3 worm cellular contexts compared by ENCODE assay signal in genomic region chrIII:9228190-9228589, ce11.
A peak's percentile ranks its signal among the peaks of the same experiment; 100 is the strongest.
TF ChIP-seq lines count a peak whose summit lies in the region.

No protein-coding gene starts in this region.

TF ChIP-seq in whole organism, L1 larva, 84 proteins besides CTCF, POLR2A, EP300 and RAD21 (continued from another document and continues in another):
- TF ChIP-seq nhr-76 (tag; optimal IDR thresholded peaks at IDR 0.05; lab: Kevin White, UChicago), result no peak
- TF ChIP-seq hpl-2 (GFP tag; optimal IDR thresholded peaks at IDR 0.05; lab: Kevin White, UChicago), result no peak
- TF ChIP-seq nhr-11 (tag; optimal IDR thresholded peaks at IDR 0.05; lab: Kevin White, UChicago), result no peak
- no peak for TF ChIP-seq elt-2 (tag; optimal IDR thresholded peaks at IDR 0.05; lab: Kevin White, UChicago)
- TF ChIP-seq Y116A8C.19 (tag; optimal IDR thresholded peaks at IDR 0.05; lab: Kevin White, UChicago; ENCODE audit: borderline replicate concordance), result no peak
- no peak for TF ChIP-seq efl-3 (GFP tag; optimal IDR thresholded peaks at IDR 0.05; lab: Kevin White, UChicago)
- TF ChIP-seq pqm-1 (tag; optimal IDR thresholded peaks at IDR 0.05; lab: Kevin White, UChicago), result no peak
- no peak for TF ChIP-seq unc-62 (GFP tag; optimal IDR thresholded peaks at IDR 0.05; lab: Kevin White, UChicago)
- TF ChIP-seq ets-5 (GFP tag; IDR thresholded peaks at IDR 0.05; lab: Robert Waterston, UW), result no peak
- no peak for TF ChIP-seq ztf-11 (tag; optimal IDR thresholded peaks at IDR 0.05; lab: Kevin White, UChicago)
- TF ChIP-seq fkh-8 (tag; optimal IDR thresholded peaks at IDR 0.05; lab: Kevin White, UChicago), result peak; percentile 28
- TF ChIP-seq lin-14 (GFP tag; optimal IDR thresholded peaks at IDR 0.05; lab: Kevin White, UChicago), result peak; percentile 61
- TF ChIP-seq pag-3 (tag; optimal IDR thresholded peaks at IDR 0.05; lab: Kevin White, UChicago; ENCODE audit: borderline replicate concordance, insufficient read depth), result no peak
- peak; percentile 26 for TF ChIP-seq unc-86 (tag; optimal IDR thresholded peaks at IDR 0.05; lab: Kevin White, UChicago)
- no peak for TF ChIP-seq fkh-10 (GFP tag; optimal IDR thresholded peaks at IDR 0.05; lab: Kevin White, UChicago)
- peak; percentile 10 for TF ChIP-seq skn-1 (tag; optimal IDR thresholded peaks at IDR 0.05; lab: Kevin White, UChicago)
- no peak for TF ChIP-seq zag-1 (tag; optimal IDR thresholded peaks at IDR 0.05; lab: Kevin White, UChicago)
- peak; percentile 58 for TF ChIP-seq lin-15B (tag; optimal IDR thresholded peaks at IDR 0.05; lab: Kevin White, UChicago)
- TF ChIP-seq unc-130 (tag; optimal IDR thresholded peaks at IDR 0.05; lab: Kevin White, UChicago), result no peak
- no peak for TF ChIP-seq zip-4 (GFP tag; optimal IDR thresholded peaks at IDR 0.05; lab: Kevin White, UChicago)
- TF ChIP-seq vab-15 (tag; optimal IDR thresholded peaks at IDR 0.05; lab: Kevin White, UChicago), result no peak
- peak; percentile 85 to 99 for TF ChIP-seq efl-1 (optimal IDR thresholded peaks at IDR 0.05; lab: Kevin White, UChicago)
- TF ChIP-seq efl-1 (GFP tag; optimal IDR thresholded peaks at IDR 0.05 in 1 of 2; lab: Kevin White, UChicago), result peak; percentile 86 to 98
- TF ChIP-seq alr-1 (tag; optimal IDR thresholded peaks at IDR 0.05; lab: Kevin White, UChicago; ENCODE audit: borderline replicate concordance), result no peak
- TF ChIP-seq tbx-2 (tag; optimal IDR thresholded peaks at IDR 0.05; lab: Kevin White, UChicago), result peak; percentile 11
- TF ChIP-seq nhr-84 (tag; optimal IDR thresholded peaks at IDR 0.05; lab: Kevin White, UChicago), result no peak
- TF ChIP-seq sptf-1 (tag; optimal IDR thresholded peaks at IDR 0.05; lab: Kevin White, UChicago), result no peak
- TF ChIP-seq mdl-1 (tag; optimal IDR thresholded peaks at IDR 0.05; lab: Kevin White, UChicago), result no peak
- TF ChIP-seq grh-1 (GFP tag; IDR thresholded peaks at IDR 0.05; lab: Robert Waterston, UW), result no peak
- TF ChIP-seq mef-2 (tag; optimal IDR thresholded peaks at IDR 0.05; lab: Kevin White, UChicago), result no peak
- no peak for TF ChIP-seq ama-1 (optimal IDR thresholded peaks at IDR 0.05; lab: Kevin White, UChicago)
- TF ChIP-seq C16A3.4 (tag; optimal IDR thresholded peaks at IDR 0.05; lab: Kevin White, UChicago), result peak; percentile 69
- no peak for TF ChIP-seq egl-13 (tag; optimal IDR thresholded peaks at IDR 0.05; lab: Kevin White, UChicago)
- TF ChIP-seq nhr-237 (tag; optimal IDR thresholded peaks at IDR 0.05; lab: Kevin White, UChicago), result no peak
- TF ChIP-seq rnt-1 (tag; optimal IDR thresholded peaks at IDR 0.05; lab: Kevin White, UChicago), result peak; percentile 27
- no peak for TF ChIP-seq irx-1 (tag; optimal IDR thresholded peaks at IDR 0.05; lab: Kevin White, UChicago)
- peak; percentile 57 for TF ChIP-seq nhr-47 (tag; optimal IDR thresholded peaks at IDR 0.05; lab: Kevin White, UChicago)
- no peak for TF ChIP-seq ztf-4 (tag; optimal IDR thresholded peaks at IDR 0.05; lab: Kevin White, UChicago)
- peak; percentile 22; the same call in 1 of the 2 replicates for TF ChIP-seq nhr-19 (GFP tag; conservative IDR thresholded peaks at IDR 0.05; lab: Robert Waterston, UW)
- TF ChIP-seq nhr-90 (tag; optimal IDR thresholded peaks at IDR 0.05; lab: Kevin White, UChicago; ENCODE audit: poor library complexity), result no peak
- TF ChIP-seq xbp-1 (tag; optimal IDR thresholded peaks at IDR 0.05; lab: Kevin White, UChicago), result peak; percentile 35
- TF ChIP-seq tlp-1 (tag; optimal IDR thresholded peaks at IDR 0.05; lab: Kevin White, UChicago), result no peak
- no peak for TF ChIP-seq jun-1 (tag; optimal IDR thresholded peaks at IDR 0.05; lab: Kevin White, UChicago)
- TF ChIP-seq dpl-1 (GFP tag; optimal IDR thresholded peaks at IDR 0.05; lab: Kevin White, UChicago), result peak; percentile 90 to 94 (median 92)
- no peak for TF ChIP-seq ceh-88 (GFP tag; IDR thresholded peaks at IDR 0.05; lab: Robert Waterston, UW)

TF ChIP-seq in whole organism, L3 larva, 47 proteins besides CTCF, POLR2A, EP300 and RAD21 (continued from another document):
- no peak for TF ChIP-seq jun-1 (tag; optimal IDR thresholded peaks at IDR 0.05; lab: Kevin White, UChicago)
- peak; percentile 85 for TF ChIP-seq pha-4 (tag; optimal IDR thresholded peaks at IDR 0.05; lab: Kevin White, UChicago)
- peak; percentile 67 for TF ChIP-seq lin-15B (tag; optimal IDR thresholded peaks at IDR 0.05; lab: Kevin White, UChicago)
- TF ChIP-seq ceh-16 (tag; optimal IDR thresholded peaks at IDR 0.05; lab: Kevin White, UChicago), result no peak
- no peak for TF ChIP-seq ztf-11 (tag; optimal IDR thresholded peaks at IDR 0.05; lab: Kevin White, UChicago)
- no peak for TF ChIP-seq mdl-1 (tag; optimal IDR thresholded peaks at IDR 0.05; lab: Kevin White, UChicago)
- TF ChIP-seq egl-27 (tag; optimal IDR thresholded peaks at IDR 0.05; lab: Kevin White, UChicago), result no peak
- TF ChIP-seq skn-1 (tag; optimal IDR thresholded peaks at IDR 0.05; lab: Kevin White, UChicago), result no peak
- no peak for TF ChIP-seq tbx-2 (tag; optimal IDR thresholded peaks at IDR 0.05; lab: Kevin White, UChicago)
- no peak for TF ChIP-seq nhr-12 (tag; optimal IDR thresholded peaks at IDR 0.05; lab: Kevin White, UChicago)
- no peak for TF ChIP-seq nhr-23 (tag; optimal IDR thresholded peaks at IDR 0.05; lab: Kevin White, UChicago)
- TF ChIP-seq ztf-4 (tag; optimal IDR thresholded peaks at IDR 0.05; lab: Kevin White, UChicago), result no peak
- no peak for TF ChIP-seq aly-2 (tag; optimal IDR thresholded peaks at IDR 0.05; lab: Kevin White, UChicago)
- TF ChIP-seq zag-1 (tag; optimal IDR thresholded peaks at IDR 0.05; lab: Kevin White, UChicago), result no peak
- TF ChIP-seq unc-62 (GFP tag; optimal IDR thresholded peaks at IDR 0.05; lab: Kevin White, UChicago), result no peak
- no peak for TF ChIP-seq elt-1 (tag; optimal IDR thresholded peaks at IDR 0.05; lab: Kevin White, UChicago)
- no peak for TF ChIP-seq nhr-11 (tag; optimal IDR thresholded peaks at IDR 0.05; lab: Kevin White, UChicago)
- no peak for TF ChIP-seq nhr-67 (tag; optimal IDR thresholded peaks at IDR 0.05; lab: Kevin White, UChicago)
- TF ChIP-seq elt-3 (tag; optimal IDR thresholded peaks at IDR 0.05; lab: Kevin White, UChicago), result no peak
- no peak for TF ChIP-seq sea-2 (GFP tag; optimal IDR thresholded peaks at IDR 0.05; lab: Kevin White, UChicago)
- TF ChIP-seq ceh-28 (tag; optimal IDR thresholded peaks at IDR 0.05; lab: Kevin White, UChicago), result no peak
- TF ChIP-seq fkh-10 (GFP tag; optimal IDR thresholded peaks at IDR 0.05; lab: Kevin White, UChicago), result no peak
- TF ChIP-seq eor-1 (tag; optimal IDR thresholded peaks at IDR 0.05; lab: Kevin White, UChicago), result no peak
- no peak for TF ChIP-seq egl-5 (tag; optimal IDR thresholded peaks at IDR 0.05; lab: Kevin White, UChicago)
- peak; percentile 48 for TF ChIP-seq nhr-25 (tag; optimal IDR thresholded peaks at IDR 0.05; lab: Kevin White, UChicago)
- TF ChIP-seq fkh-2 (tag; optimal IDR thresholded peaks at IDR 0.05; lab: Kevin White, UChicago), result no peak
- TF ChIP-seq ama-1 (optimal IDR thresholded peaks at IDR 0.05; lab: Kevin White, UChicago), result no peak
- no peak for TF ChIP-seq lsy-12 (tag; optimal IDR thresholded peaks at IDR 0.05; lab: Kevin White, UChicago)

TF ChIP-seq in whole organism, L4 larva, 104 proteins besides CTCF, POLR2A, EP300 and RAD21 (continued from another document):
- TF ChIP-seq mep-1 (tag; optimal IDR thresholded peaks at IDR 0.05; lab: Kevin White, UChicago) (peak; percentile 41), skn-1 (tag; optimal IDR thresholded peaks at IDR 0.05; lab: Kevin White, UChicago) (no peak), nhr-41 (GFP tag; IDR thresholded peaks at IDR 0.05; lab: Robert Waterston, UW) (no peak)
